Worm (Caenorhabditis elegans): Measurements from ENCODE around the gene snr-3.

snr-3 gene

ce11 chrII:6491817-6492452 is 2.4 kb upstream of the snr-3 start, which contains the start of the genes T28D9.11 and T28D9.1:
Gene T28D9.11 (minus strand): TSS chrII:6491993.
Gene T28D9.1 (plus strand): TSS chrII:6492402.
- TF ChIP-seq ceh-88 (GFP tag; IDR thresholded peaks at IDR 0.05) (no peak), fkh-10 (GFP tag; optimal IDR thresholded peaks at IDR 0.05) (peak; percentile 50), tbx-2 (tag; optimal IDR thresholded peaks at IDR 0.05) (peak; percentile 18), rnt-1 (tag; optimal IDR thresholded peaks at IDR 0.05) (peak; percentile 58), snpc-4 (tag; optimal IDR thresholded peaks at IDR 0.05) (peak; percentile 80), nhr-20 (tag; optimal IDR thresholded peaks at IDR 0.05) (peak; percentile 32), lin-35 (GFP tag; optimal IDR thresholded peaks at IDR 0.05) (peak in 1 of 2 experiments; percentile 56), pax-3 (tag; optimal IDR thresholded peaks at IDR 0.05) (no peak), nhr-77 (tag; optimal IDR thresholded peaks at IDR 0.05) (peak; percentile 54), dpl-1 (GFP tag; optimal IDR thresholded peaks at IDR 0.05) (peak in 2 of 3 experiments; percentile 4 to 50), swsn-7 (tag; optimal IDR thresholded peaks at IDR 0.05) (peak; percentile 49), skn-1 (tag; optimal IDR thresholded peaks at IDR 0.05) (no peak), grh-1 (GFP tag; IDR thresholded peaks at IDR 0.05) (0 out of 2 replicates have a peak, but pooled peaks have one; percentile 22), snu-23 (GFP tag; optimal IDR thresholded peaks at IDR 0.05) (peak; percentile 32), nhr-76 (tag; optimal IDR thresholded peaks at IDR 0.05) (no peak), ama-1 (optimal IDR thresholded peaks at IDR 0.05) (peak; percentile 59), fkh-8 (tag; optimal IDR thresholded peaks at IDR 0.05) (peak; percentile 87), ceh-8 (GFP tag; optimal IDR thresholded peaks at IDR 0.05) (no peak), elt-3 (tag; optimal IDR thresholded peaks at IDR 0.05) (no peak), nhr-19 (GFP tag; conservative IDR thresholded peaks at IDR 0.05) (0 out of 2 replicates have a peak, but pooled peaks have one; percentile 16), mab-9 (GFP tag; IDR thresholded peaks at IDR 0.05) (0 out of 2 replicates have a peak, but pooled peaks have one; percentile 25), nhr-47 (tag; optimal IDR thresholded peaks at IDR 0.05) (peak; percentile 56), unc-86 (tag; optimal IDR thresholded peaks at IDR 0.05) (peak; percentile 53), ceh-82 (tag; optimal IDR thresholded peaks at IDR 0.05) (peak in 2 of 3 experiments; percentile 56 to 81), unc-62 (GFP tag; optimal IDR thresholded peaks at IDR 0.05) (no peak), C16A3.4 (tag; optimal IDR thresholded peaks at IDR 0.05) (peak; percentile 12), dsc-1 (tag; optimal IDR thresholded peaks at IDR 0.05) (peak; percentile 18), ztf-4 (tag; optimal IDR thresholded peaks at IDR 0.05) (peak; percentile 23), efl-1 (optimal IDR thresholded peaks at IDR 0.05) (peak; percentile 38 to 55), efl-1 (GFP tag; optimal IDR thresholded peaks at IDR 0.05 in 1 of 2) (peak in 1 of 2 experiments; percentile 32), nhr-90 (tag; optimal IDR thresholded peaks at IDR 0.05; ENCODE audit: poor library complexity) (no peak), lin-14 (GFP tag; optimal IDR thresholded peaks at IDR 0.05) (peak; percentile 88), egl-13 (tag; optimal IDR thresholded peaks at IDR 0.05) (peak; percentile 26), lin-13 (GFP tag; optimal IDR thresholded peaks at IDR 0.05) (peak; percentile 33), nhr-12 (tag; optimal IDR thresholded peaks at IDR 0.05) (no peak), nhr-71 (tag; optimal IDR thresholded peaks at IDR 0.05) (peak; percentile 55), mep-1 (tag; optimal IDR thresholded peaks at IDR 0.05) (peak; percentile 30), ztf-11 (tag; optimal IDR thresholded peaks at IDR 0.05) (peak in 1 of 2 experiments; percentile 54), lsy-2 (tag; optimal IDR thresholded peaks at IDR 0.05) (peak; percentile 46 to 71), xbp-1 (tag; optimal IDR thresholded peaks at IDR 0.05) (peak; percentile 6)

ce11 chrII:6491187-6491586 is 1.6 kb upstream of the snr-3 start:
- TF ChIP-seq ceh-90 (tag; optimal IDR thresholded peaks at IDR 0.05) = no peak
- no peak for TF ChIP-seq nhr-85 (tag)
- TF ChIP-seq unc-30 (tag; optimal IDR thresholded peaks at IDR 0.05) = no peak
- no peak for TF ChIP-seq F16B12.6 (tag; optimal IDR thresholded peaks at IDR 0.05)
- TF ChIP-seq fkh-4 (tag; optimal IDR thresholded peaks at IDR 0.05; ENCODE audit: borderline replicate concordance) = no peak
- no peak for TF ChIP-seq zag-1 (tag; optimal IDR thresholded peaks at IDR 0.05)
- TF ChIP-seq lsy-2 (tag; optimal IDR thresholded peaks at IDR 0.05) = no peak
- no peak for TF ChIP-seq lin-15B (tag; optimal IDR thresholded peaks at IDR 0.05)
- no peak for TF ChIP-seq nhr-47 (tag; optimal IDR thresholded peaks at IDR 0.05)
